Worm (Caenorhabditis elegans) whole organism, midembryonic: ENCODE measurements around the gene F13A2.5.
A peak's percentile ranks its signal among the peaks of the same experiment; 100 is the strongest.

Source experiments
- T22C8.4 ChIP-seq: fragments of 200-800 bp; sonication (Bioruptor generic); IDR thresholded peaks from 2 replicates; pipeline ENCODE4 v1.3.6; 2022; ENCODE audit warnings: missing genetic modification characterization, missing compliant biosample characterization
- cog-1 ChIP-seq: sonication (generic microtip); optimal IDR thresholded peaks from 2 replicates; lab custom pipeline; 2016; ENCODE audit warnings: missing genetic modification characterization, missing compliant biosample characterization
- flt-1 ChIP-seq: fragments of 200-800 bp; sonication (Bioruptor generic); IDR thresholded peaks from 2 replicates; pipeline ENCODE4 v1.3.6; 2022; ENCODE audit warnings: missing genetic modification characterization, missing compliant biosample characterization
- klf-2 ChIP-seq: fragments of 200-800 bp; sonication (Bioruptor generic); conservative IDR thresholded peaks from 2 replicates; pipeline ENCODE4 v1.3.6; 2022; ENCODE audit warnings: missing genetic modification reagents, missing genetic modification characterization, missing compliant biosample characterization
- med-1 ChIP-seq: sonication (generic microtip); optimal IDR thresholded peaks from 2 replicates; lab custom pipeline; 2017; ENCODE audit warnings: missing genetic modification characterization, mild to moderate bottlenecking, missing compliant biosample characterization, antibody characterized with exemption, missing genetic modification reagents; ENCODE audit not compliant: insufficient read depth
- ref-1 ChIP-seq: fragments of 200-800 bp; sonication (Bioruptor generic); conservative IDR thresholded peaks from 2 replicates; pipeline ENCODE4 v1.3.6; 2022; ENCODE audit warnings: missing genetic modification reagents, missing genetic modification characterization, missing compliant biosample characterization
- tab-1 ChIP-seq: fragments of 200-800 bp; sonication (Bioruptor generic); IDR thresholded peaks from 2 replicates; pipeline ENCODE4 v1.3.6; 2022; ENCODE audit warnings: missing genetic modification characterization, missing compliant biosample characterization
- ztf-23 ChIP-seq: fragments of 200-800 bp; sonication (Bioruptor generic); IDR thresholded peaks from 2 replicates; pipeline ENCODE4 v1.3.6; 2022; ENCODE audit warnings: missing genetic modification reagents, missing genetic modification characterization, missing compliant biosample characterization
- ztf-29 ChIP-seq: fragments of 200-800 bp; sonication (Bioruptor generic); IDR thresholded peaks from 2 replicates; pipeline ENCODE4 v1.3.6; 2022; ENCODE audit warnings: missing genetic modification reagents, missing genetic modification characterization, missing compliant biosample characterization

F13A2.5 gene

ce11 chrV:4382298-4382697 lies 19.5 kb downstream of the F13A2.5 start, which contains the start of gene F13A2.1:
F13A2.1 (minus strand) TSS chrV:4382398.
- no peak for TF ChIP-seq ztf-23
- no peak for TF ChIP-seq T22C8.4 (GFP tag; lab: Robert Waterston, UW)
- TF ChIP-seq ref-1 (GFP tag; lab: Robert Waterston, UW), result no peak
- TF ChIP-seq tab-1 (GFP tag; lab: Robert Waterston, UW), result no peak
- no peak for TF ChIP-seq med-1

- TF ChIP-seq ztf-23 (0 out of 2 replicates have a peak, but pooled peaks have one; percentile 17), med-1 (no peak)
Measured at ce11 chrV:4377622-4378021, 24.1 kb downstream of the F13A2.5 start, which contains the start of gene F32D1.8. F32D1.8 (minus strand) TSS chrV:4377722.

ce11 chrV:4375807-4376564 lies 25.8 kb downstream of the F13A2.5 start, which contains the start of gene F32D1.7:
F32D1.7 (minus strand) TSS chrV:4376173.
- no peak for TF ChIP-seq klf-2 (GFP tag; lab: Robert Waterston, UW)
- no peak for TF ChIP-seq flt-1 (GFP tag; lab: Robert Waterston, UW)
- no peak for TF ChIP-seq tab-1 (GFP tag; lab: Robert Waterston, UW)
- no peak for TF ChIP-seq ztf-23
- TF ChIP-seq ref-1 (GFP tag; lab: Robert Waterston, UW), result no peak
- TF ChIP-seq med-1, result no peak
- no peak for TF ChIP-seq T22C8.4 (GFP tag; lab: Robert Waterston, UW)
- no peak for TF ChIP-seq ztf-29 (GFP tag; lab: Robert Waterston, UW)
- TF ChIP-seq cog-1, result no peak

- no peak for TF ChIP-seq ztf-23
- no peak for TF ChIP-seq klf-2 (GFP tag; lab: Robert Waterston, UW)
Measured at ce11 chrV:4374625-4375024, 27.1 kb downstream of the F13A2.5 start, which contains the start of gene neg-1. neg-1 (minus strand) TSS chrV:4374874.

ce11 chrV:4373656-4374055 lies 28.1 kb downstream of the F13A2.5 start:
- TF ChIP-seq cog-1 (no peak), ztf-23 (no peak), ref-1 (GFP tag; lab: Robert Waterston, UW) (no peak), klf-2 (GFP tag; lab: Robert Waterston, UW) (no peak)

- TF ChIP-seq ztf-29 (GFP tag; lab: Robert Waterston, UW) (no peak), med-1 (no peak), klf-2 (GFP tag; lab: Robert Waterston, UW) (no peak), T22C8.4 (GFP tag; lab: Robert Waterston, UW) (no peak), tab-1 (GFP tag; lab: Robert Waterston, UW) (no peak), ref-1 (GFP tag; lab: Robert Waterston, UW) (no peak), flt-1 (GFP tag; lab: Robert Waterston, UW) (no peak)
Measured at ce11 chrV:4372986-4373385, 28.8 kb downstream of the F13A2.5 start.

- TF ChIP-seq flt-1 (GFP tag; lab: Robert Waterston, UW) (no peak), cog-1 (no peak), ztf-23 (no peak), klf-2 (GFP tag; lab: Robert Waterston, UW) (no peak), T22C8.4 (GFP tag; lab: Robert Waterston, UW) (no peak), ref-1 (GFP tag; lab: Robert Waterston, UW) (no peak), tab-1 (GFP tag; lab: Robert Waterston, UW) (no peak), med-1 (no peak)
Measured at ce11 chrV:4371309-4371933, 30.3 kb downstream of the F13A2.5 start, which contains the start of the genes gmpr-1 and fipp-1. gmpr-1 (minus strand) TSS chrV:4371383. fipp-1 (plus strand) TSS chrV:4371807.

ce11 chrV:4370515-4370914 lies 31.2 kb downstream of the F13A2.5 start:
- TF ChIP-seq ref-1 (GFP tag; lab: Robert Waterston, UW) (no peak), klf-2 (GFP tag; lab: Robert Waterston, UW) (no peak), ztf-23 (no peak), flt-1 (GFP tag; lab: Robert Waterston, UW) (no peak), tab-1 (GFP tag; lab: Robert Waterston, UW) (no peak), ztf-29 (GFP tag; lab: Robert Waterston, UW) (no peak), T22C8.4 (GFP tag; lab: Robert Waterston, UW) (no peak), med-1 (no peak), cog-1 (no peak)

- TF ChIP-seq flt-1 (GFP tag; lab: Robert Waterston, UW), result no peak
- no peak for TF ChIP-seq cog-1
- TF ChIP-seq T22C8.4 (GFP tag; lab: Robert Waterston, UW), result no peak
- TF ChIP-seq ztf-29 (GFP tag; lab: Robert Waterston, UW), result no peak
- no peak for TF ChIP-seq ztf-23
- TF ChIP-seq ref-1 (GFP tag; lab: Robert Waterston, UW), result no peak
- no peak for TF ChIP-seq tab-1 (GFP tag; lab: Robert Waterston, UW)
- no peak for TF ChIP-seq klf-2 (GFP tag; lab: Robert Waterston, UW)
- no peak for TF ChIP-seq med-1
Measured at ce11 chrV:4366440-4366839, 35.3 kb downstream of the F13A2.5 start, which contains the start of gene F32D1.11. F32D1.11 (minus strand) TSS chrV:4366540.

- TF ChIP-seq T22C8.4 (GFP tag; lab: Robert Waterston, UW) (no peak), ref-1 (GFP tag; lab: Robert Waterston, UW) (no peak), tab-1 (GFP tag; lab: Robert Waterston, UW) (no peak), klf-2 (GFP tag; lab: Robert Waterston, UW) (no peak)
Measured at ce11 chrV:4364517-4364916, 37.2 kb downstream of the F13A2.5 start, which contains the start of gene grl-13. grl-13 (minus strand) TSS chrV:4364617.
